Worm (Caenorhabditis elegans) whole organism, L2 larva: ENCODE results near the gene K08D8.11.

Experiments
- C34F6.9 ChIP-seq: fragments of 150-350 bp; optimal IDR thresholded peaks from 2 replicates; lab custom pipeline; 2014; ENCODE audit warnings: missing biosample characterization, missing genetic modification characterization
- alr-1 ChIP-seq: fragments of 150-350 bp; optimal IDR thresholded peaks from 2 replicates; lab custom pipeline; 2014; ENCODE audit warnings: missing biosample characterization, missing genetic modification characterization
- blmp-1 ChIP-seq: sonication (generic microtip); optimal IDR thresholded peaks from 2 replicates; lab custom pipeline; 2017; ENCODE audit warnings: missing genetic modification characterization, mild to moderate bottlenecking, missing compliant biosample characterization, antibody characterized with exemption, moderate library complexity; ENCODE audit not compliant: insufficient read depth
- ceh-82 ChIP-seq: fragments of 150-350 bp; optimal IDR thresholded peaks from 2 replicates; lab custom pipeline; 2014; ENCODE audit warnings: missing biosample characterization, missing genetic modification characterization
- crh-2 ChIP-seq: sonication (generic microtip); optimal IDR thresholded peaks from 2 replicates; lab custom pipeline; 2017; ENCODE audit warnings: missing biosample characterization, missing genetic modification characterization
- egl-27 ChIP-seq: sonication (generic microtip); optimal IDR thresholded peaks from 3 replicates; lab custom pipeline; 2017; ENCODE audit warnings: missing biosample characterization, missing genetic modification reagents, missing genetic modification characterization
- elt-3 ChIP-seq: sonication (generic microtip); optimal IDR thresholded peaks from 2 replicates; lab custom pipeline; 2017; ENCODE audit warnings: missing biosample characterization, missing genetic modification characterization
- fos-1 ChIP-seq: fragments of 150-350 bp; optimal IDR thresholded peaks from 2 replicates; lab custom pipeline; 2014; ENCODE audit warnings: missing biosample characterization, missing genetic modification characterization
- lin-11 ChIP-seq: fragments of 150-350 bp; sonication (generic microtip); optimal IDR thresholded peaks from 2 replicates; lab custom pipeline; 2014; ENCODE audit warnings: missing biosample characterization, missing genetic modification characterization, inconsistent platforms, mixed read lengths
- lin-39 ChIP-seq: fragments of 150-350 bp; optimal IDR thresholded peaks from 2 replicates; lab custom pipeline; 2014; ENCODE audit warnings: missing biosample characterization, missing genetic modification reagents, missing genetic modification characterization
- lsy-2 ChIP-seq, 2 experiments: fragments of 150-350 bp in 1 of 2; sonication (generic microtip) in 1 of 2; optimal IDR thresholded peaks; 2 replicates each; lab custom pipeline; 2014 to 2017; ENCODE audit warnings: missing biosample characterization in 2 of 2, missing genetic modification characterization in 2 of 2
- mab-5 ChIP-seq: fragments of 150-350 bp; optimal IDR thresholded peaks from 2 replicates; lab custom pipeline; 2014; ENCODE audit warnings: missing biosample characterization, missing genetic modification characterization
- mbf-1 ChIP-seq: sonication (generic microtip); optimal IDR thresholded peaks from 2 replicates; lab custom pipeline; 2017; ENCODE audit warnings: missing biosample characterization, missing genetic modification characterization
- mdl-1 ChIP-seq, 2 experiments: fragments of 150-350 bp in 1 of 2; sonication (generic microtip) in 1 of 2; optimal IDR thresholded peaks; 2 replicates each; lab custom pipeline; 2017; ENCODE audit warnings: missing biosample characterization in 2 of 2, missing genetic modification characterization in 2 of 2
- nhr-10 ChIP-seq: sonication (generic microtip); optimal IDR thresholded peaks from 2 replicates; lab custom pipeline; 2017; ENCODE audit warnings: missing biosample characterization, missing genetic modification characterization
- nhr-11 ChIP-seq: fragments of 150-350 bp; optimal IDR thresholded peaks from 2 replicates; lab custom pipeline; 2014; ENCODE audit warnings: missing biosample characterization, missing genetic modification characterization
- nhr-12 ChIP-seq: fragments of 150-350 bp; optimal IDR thresholded peaks from 2 replicates; lab custom pipeline; 2014; ENCODE audit warnings: missing biosample characterization, missing genetic modification characterization
- nhr-21 ChIP-seq: fragments of 150-350 bp; optimal IDR thresholded peaks from 2 replicates; lab custom pipeline; 2014; ENCODE audit warnings: missing biosample characterization, missing genetic modification characterization
- nhr-23 ChIP-seq: fragments of 150-350 bp; optimal IDR thresholded peaks from 2 replicates; lab custom pipeline; 2014; ENCODE audit warnings: missing biosample characterization, missing genetic modification reagents, missing genetic modification characterization
- nhr-25 ChIP-seq: fragments of 150-350 bp; sonication (generic microtip); optimal IDR thresholded peaks from 3 replicates; lab custom pipeline; 2014; ENCODE audit warnings: missing biosample characterization, missing genetic modification characterization
- nhr-6 ChIP-seq: fragments of 150-350 bp; optimal IDR thresholded peaks from 2 replicates; lab custom pipeline; 2014; ENCODE audit warnings: missing biosample characterization, missing genetic modification characterization
- peb-1 ChIP-seq: fragments of 150-350 bp; optimal IDR thresholded peaks from 2 replicates; lab custom pipeline; 2014; ENCODE audit warnings: missing biosample characterization, missing genetic modification characterization
- sem-4 ChIP-seq: fragments of 150-350 bp; optimal IDR thresholded peaks from 2 replicates; lab custom pipeline; 2014; ENCODE audit warnings: missing biosample characterization, missing genetic modification reagents, missing genetic modification characterization
- skn-1 ChIP-seq: sonication (generic microtip); optimal IDR thresholded peaks from 2 replicates; lab custom pipeline; 2017; ENCODE audit warnings: missing biosample characterization, missing genetic modification characterization
- sma-3 ChIP-seq: sonication (generic microtip); optimal IDR thresholded peaks from 2 replicates; lab custom pipeline; 2016; ENCODE audit warnings: missing genetic modification reagents, missing genetic modification characterization, missing compliant biosample characterization
- sma-9 ChIP-seq, 2 experiments: fragments of 150-350 bp in 1 of 2; sonication (generic microtip) in 1 of 2; optimal IDR thresholded peaks; 2 replicates each; lab custom pipeline; 2014 to 2016; ENCODE audit warnings: missing genetic modification characterization in 2 of 2, mild to moderate bottlenecking in 1 of 2, missing biosample characterization in 1 of 2, missing compliant biosample characterization in 1 of 2, missing genetic modification reagents in 1 of 2, moderate library complexity in 1 of 2
- snpc-4 ChIP-seq: fragments of 150-350 bp; optimal IDR thresholded peaks from 2 replicates; lab custom pipeline; 2014; ENCODE audit warnings: missing biosample characterization, missing genetic modification characterization
- unc-62 ChIP-seq: fragments of 150-350 bp; optimal IDR thresholded peaks from 2 replicates; lab custom pipeline; 2014; ENCODE audit warnings: missing biosample characterization, missing genetic modification reagents, missing genetic modification characterization
- zag-1 ChIP-seq: fragments of 150-350 bp; optimal IDR thresholded peaks from 2 replicates; lab custom pipeline; 2014; ENCODE audit warnings: missing biosample characterization, missing genetic modification characterization
- ztf-1 ChIP-seq: fragments of 200-800 bp; sonication (Bioruptor generic); conservative IDR thresholded peaks from 2 replicates; pipeline ENCODE4 v1.3.6; 2022; ENCODE audit warnings: missing genetic modification characterization, missing compliant biosample characterization
- ztf-11 ChIP-seq: sonication (generic microtip); optimal IDR thresholded peaks from 2 replicates; lab custom pipeline; 2017; ENCODE audit warnings: missing biosample characterization, missing genetic modification characterization
- ztf-4 ChIP-seq: fragments of 150-350 bp; optimal IDR thresholded peaks from 2 replicates; lab custom pipeline; 2014; ENCODE audit warnings: missing biosample characterization, missing genetic modification characterization

K08D8.11 gene

ce11 chrIV:12893166-12893565 lies 1.9 kb upstream of the K08D8.11 start, which contains the start of gene K08D8.12:
Gene K08D8.12 (plus strand): TSS chrIV:12893466.
- TF ChIP-seq ztf-11 (tag; lab: Kevin White, UChicago) = no peak
- TF ChIP-seq nhr-12 (tag; lab: Kevin White, UChicago) = no peak
- TF ChIP-seq mbf-1 = no peak
- no peak for TF ChIP-seq fos-1 (tag; lab: Kevin White, UChicago)
- no peak for TF ChIP-seq peb-1 (tag; lab: Kevin White, UChicago)
- TF ChIP-seq egl-27 (tag; lab: Kevin White, UChicago) = no peak
- no peak for TF ChIP-seq nhr-10 (tag; lab: Kevin White, UChicago)
- no peak for TF ChIP-seq alr-1 (tag; lab: Kevin White, UChicago)
- no peak for TF ChIP-seq blmp-1 (tag; lab: Kevin White, UChicago)
- no peak for TF ChIP-seq sma-3 (GFP tag; lab: Kevin White, UChicago)
- TF ChIP-seq nhr-25 = no peak
- no peak for TF ChIP-seq ztf-4 (tag; lab: Kevin White, UChicago)
- TF ChIP-seq nhr-6 = no peak
- no peak for TF ChIP-seq ztf-1 (GFP tag; lab: Robert Waterston, UW)

ce11 chrIV:12896371-12896882 lies 1.3 kb downstream of the K08D8.11 start, which contains the start of gene K08D8.7:
Gene K08D8.7 (plus strand): TSS chrIV:12896832.
- TF ChIP-seq elt-3 = no peak
- TF ChIP-seq zag-1 (tag; lab: Kevin White, UChicago) = no peak
- TF ChIP-seq mdl-1 (tag; optimal IDR thresholded peaks at IDR 0.05; lab: Kevin White, UChicago) = no peak
- TF ChIP-seq lin-11 = no peak
- TF ChIP-seq alr-1 (tag; lab: Kevin White, UChicago) = no peak
- TF ChIP-seq fos-1 (tag; lab: Kevin White, UChicago) = peak; percentile 70
- TF ChIP-seq ztf-1 (GFP tag; lab: Robert Waterston, UW) = no peak
- TF ChIP-seq nhr-23 (tag; lab: Kevin White, UChicago) = no peak

ce11 chrIV:12897146-12897545 lies 2.0 kb downstream of the K08D8.11 start:
- no peak for TF ChIP-seq lin-39 (tag; lab: Kevin White, UChicago)
- no peak for TF ChIP-seq snpc-4 (tag; lab: Kevin White, UChicago)
- no peak for TF ChIP-seq ceh-82 (tag; lab: Kevin White, UChicago)
- TF ChIP-seq mab-5 = no peak
- TF ChIP-seq sma-9 (GFP tag; optimal IDR thresholded peaks at IDR 0.05; lab: Kevin White, UChicago) = no peak
- TF ChIP-seq sma-9 (tag; optimal IDR thresholded peaks at IDR 0.05; lab: Kevin White, UChicago) = no peak

- TF ChIP-seq nhr-11 (tag; lab: Kevin White, UChicago) (no peak), sma-3 (GFP tag; lab: Kevin White, UChicago) (no peak), unc-62 (GFP tag; lab: Kevin White, UChicago) (no peak), egl-27 (tag; lab: Kevin White, UChicago) (no peak), sem-4 (tag; lab: Kevin White, UChicago) (no peak), lsy-2 (tag; optimal IDR thresholded peaks at IDR 0.05; lab: Kevin White, UChicago) (no peak), ztf-4 (tag; lab: Kevin White, UChicago) (no peak), crh-2 (tag; lab: Kevin White, UChicago) (no peak), lin-11 (no peak)
These were observed 3.7 kb downstream of the K08D8.11 start for ce11 chrIV:12898823-12899222.

ce11 chrIV:12899392-12899791 lies 4.3 kb downstream of the K08D8.11 start, which contains the start of gene K08D8.9:
Gene K08D8.9 (plus strand): TSS chrIV:12899692.
- TF ChIP-seq C34F6.9 (tag; lab: Kevin White, UChicago) = no peak
- no peak for TF ChIP-seq sem-4 (tag; lab: Kevin White, UChicago)
- TF ChIP-seq nhr-21 = no peak
- no peak for TF ChIP-seq ztf-1 (GFP tag; lab: Robert Waterston, UW)
- TF ChIP-seq ceh-82 (tag; lab: Kevin White, UChicago) = no peak
- TF ChIP-seq skn-1 (tag; lab: Kevin White, UChicago) = no peak
- TF ChIP-seq egl-27 (tag; lab: Kevin White, UChicago) = no peak
- TF ChIP-seq lin-39 (tag; lab: Kevin White, UChicago) = no peak
- TF ChIP-seq nhr-25 = no peak
- no peak for TF ChIP-seq nhr-12 (tag; lab: Kevin White, UChicago)
